Worm (Caenorhabditis elegans) whole organism, midembryonic: Measurements from ENCODE around the gene cpg-4.
"Not testable (repeated sequence)": the region's sequence is repeated elsewhere in the genome, so short reads cannot be mapped to it uniquely, and the experiment has no call there.

Source experiments
- T22C8.4 ChIP-seq: fragments of 200-800 bp; sonication (Bioruptor generic); IDR thresholded peaks from 2 replicates; pipeline ENCODE4 v1.3.6; 2022; ENCODE audit warnings: missing genetic modification characterization, missing compliant biosample characterization
- cog-1 ChIP-seq: sonication (generic microtip); optimal IDR thresholded peaks from 2 replicates; lab custom pipeline; 2016; ENCODE audit warnings: missing genetic modification characterization, missing compliant biosample characterization
- flt-1 ChIP-seq: fragments of 200-800 bp; sonication (Bioruptor generic); IDR thresholded peaks from 2 replicates; pipeline ENCODE4 v1.3.6; 2022; ENCODE audit warnings: missing genetic modification characterization, missing compliant biosample characterization
- klf-2 ChIP-seq: fragments of 200-800 bp; sonication (Bioruptor generic); conservative IDR thresholded peaks from 2 replicates; pipeline ENCODE4 v1.3.6; 2022; ENCODE audit warnings: missing genetic modification reagents, missing genetic modification characterization, missing compliant biosample characterization
- med-1 ChIP-seq: sonication (generic microtip); optimal IDR thresholded peaks from 2 replicates; lab custom pipeline; 2017; ENCODE audit warnings: missing genetic modification characterization, mild to moderate bottlenecking, missing compliant biosample characterization, antibody characterized with exemption, missing genetic modification reagents; ENCODE audit not compliant: insufficient read depth
- ref-1 ChIP-seq: fragments of 200-800 bp; sonication (Bioruptor generic); conservative IDR thresholded peaks from 2 replicates; pipeline ENCODE4 v1.3.6; 2022; ENCODE audit warnings: missing genetic modification reagents, missing genetic modification characterization, missing compliant biosample characterization
- tab-1 ChIP-seq: fragments of 200-800 bp; sonication (Bioruptor generic); IDR thresholded peaks from 2 replicates; pipeline ENCODE4 v1.3.6; 2022; ENCODE audit warnings: missing genetic modification characterization, missing compliant biosample characterization
- ztf-23 ChIP-seq: fragments of 200-800 bp; sonication (Bioruptor generic); IDR thresholded peaks from 2 replicates; pipeline ENCODE4 v1.3.6; 2022; ENCODE audit warnings: missing genetic modification reagents, missing genetic modification characterization, missing compliant biosample characterization
- ztf-29 ChIP-seq: fragments of 200-800 bp; sonication (Bioruptor generic); IDR thresholded peaks from 2 replicates; pipeline ENCODE4 v1.3.6; 2022; ENCODE audit warnings: missing genetic modification reagents, missing genetic modification characterization, missing compliant biosample characterization

Gene cpg-4

DNA sequence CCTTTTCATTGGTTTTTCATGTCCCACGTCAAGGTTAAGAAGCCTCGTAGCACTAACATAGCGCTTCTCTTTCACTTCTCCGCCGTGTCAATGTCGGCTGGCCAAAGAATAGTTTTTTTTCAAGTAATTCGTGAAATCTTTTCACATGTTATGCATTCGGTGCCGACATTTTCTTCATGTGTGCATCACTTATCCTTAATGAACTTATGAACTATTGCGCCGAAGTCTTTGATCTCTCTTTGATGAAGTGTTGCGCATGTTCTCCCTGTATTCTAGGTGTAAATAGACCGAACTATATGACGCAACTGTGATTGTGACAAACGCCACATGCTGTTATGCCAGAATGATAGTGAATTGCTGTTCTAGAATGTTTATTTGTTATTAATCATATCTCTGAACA, 25.9 kb downstream of the cpg-4 start:
- TF ChIP-seq med-1 (no peak), cog-1 (tag; lab: Kevin White, UChicago) (no peak), ref-1 (no peak), flt-1 (GFP tag; lab: Robert Waterston, UW) (no peak), ztf-29 (GFP tag; lab: Robert Waterston, UW) (no peak), tab-1 (no peak), ztf-23 (no peak)

DNA sequence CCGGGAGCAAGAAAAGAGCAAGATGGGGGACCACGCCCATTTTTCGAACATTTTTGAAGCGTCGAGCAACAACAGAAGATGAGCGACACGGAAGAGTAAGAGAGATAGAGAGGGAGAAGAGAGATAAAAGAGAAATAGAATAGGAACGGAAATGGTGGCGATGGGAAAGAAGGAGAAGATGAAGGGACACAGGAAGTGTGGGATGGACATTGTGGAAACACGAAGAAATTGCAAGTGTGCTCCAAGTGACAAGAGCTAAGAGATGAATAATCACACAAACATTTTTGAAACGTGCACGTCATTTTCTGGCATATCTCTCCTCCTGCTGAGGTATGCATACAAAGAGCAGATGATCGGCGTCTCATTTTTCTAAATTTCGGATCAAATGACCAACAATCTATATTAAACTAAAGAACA, 34.4 kb downstream of the cpg-4 start:
- TF ChIP-seq cog-1 (tag; lab: Kevin White, UChicago) = peak; percentile 31
- no peak for TF ChIP-seq T22C8.4 (GFP tag; lab: Robert Waterston, UW)
- 0 out of 2 replicates have a peak, but pooled peaks have one; percentile 29 for TF ChIP-seq flt-1 (GFP tag; lab: Robert Waterston, UW)
- TF ChIP-seq ref-1 = no peak
- no peak for TF ChIP-seq ztf-23
- TF ChIP-seq ztf-29 (GFP tag; lab: Robert Waterston, UW) = no peak
- TF ChIP-seq tab-1 = no peak
- TF ChIP-seq med-1 = no peak
- no peak for TF ChIP-seq klf-2

DNA sequence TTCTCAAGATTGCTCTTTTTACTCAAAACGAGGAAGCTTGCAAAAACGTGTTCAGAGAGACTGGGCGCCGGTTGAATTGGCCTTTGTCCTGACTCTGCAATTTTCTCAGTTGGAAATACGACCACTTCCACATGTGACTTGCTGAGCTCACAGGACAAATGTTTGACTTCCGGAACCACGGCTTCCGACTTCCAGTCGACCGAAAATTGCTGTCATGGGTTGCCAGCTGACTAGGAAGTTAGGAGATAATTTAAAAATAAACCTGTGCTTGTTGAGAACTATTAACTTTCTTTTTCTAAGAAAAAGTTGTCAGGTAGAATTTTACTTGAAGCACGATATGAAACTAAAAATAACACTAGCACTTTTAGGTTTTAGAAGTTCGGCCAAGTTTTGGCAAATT, 35.4 kb downstream of the cpg-4 start:
- TF ChIP-seq ztf-23 = no peak
- no peak for TF ChIP-seq klf-2
- TF ChIP-seq ref-1 = no peak
- no peak for TF ChIP-seq T22C8.4 (GFP tag; lab: Robert Waterston, UW)
- no peak for TF ChIP-seq cog-1 (tag; lab: Kevin White, UChicago)
- no peak for TF ChIP-seq flt-1 (GFP tag; lab: Robert Waterston, UW)
- TF ChIP-seq tab-1 = no peak
- no peak for TF ChIP-seq med-1
- TF ChIP-seq ztf-29 (GFP tag; lab: Robert Waterston, UW) = no peak

DNA sequence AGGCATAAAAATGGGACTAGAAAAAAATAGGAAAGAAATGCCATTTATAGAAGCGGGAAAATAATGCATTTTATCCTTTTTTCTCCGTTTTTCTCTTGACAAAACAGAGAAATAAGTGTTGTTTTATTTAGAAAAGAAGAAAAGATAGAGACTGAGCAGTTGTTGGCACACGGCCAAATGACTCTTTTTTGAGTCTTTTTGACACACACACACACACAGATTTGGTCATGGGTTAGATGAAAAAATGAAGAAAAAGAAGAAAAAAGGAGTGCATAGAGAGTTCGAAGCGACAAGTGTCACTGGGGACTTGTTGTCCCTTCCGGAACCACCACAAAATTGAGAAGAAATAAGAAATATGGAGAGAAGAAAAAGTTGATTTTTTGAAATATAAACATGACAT, 37.3 kb downstream of the cpg-4 start:
- TF ChIP-seq klf-2 = no peak
- TF ChIP-seq ref-1 = no peak
- TF ChIP-seq flt-1 (GFP tag; lab: Robert Waterston, UW) = no peak
- TF ChIP-seq ztf-23 = no peak
- no peak for TF ChIP-seq ztf-29 (GFP tag; lab: Robert Waterston, UW)
- TF ChIP-seq tab-1 = no peak
- TF ChIP-seq T22C8.4 (GFP tag; lab: Robert Waterston, UW) = no peak
- no peak for TF ChIP-seq med-1
- TF ChIP-seq cog-1 (tag; lab: Kevin White, UChicago) = no peak

DNA sequence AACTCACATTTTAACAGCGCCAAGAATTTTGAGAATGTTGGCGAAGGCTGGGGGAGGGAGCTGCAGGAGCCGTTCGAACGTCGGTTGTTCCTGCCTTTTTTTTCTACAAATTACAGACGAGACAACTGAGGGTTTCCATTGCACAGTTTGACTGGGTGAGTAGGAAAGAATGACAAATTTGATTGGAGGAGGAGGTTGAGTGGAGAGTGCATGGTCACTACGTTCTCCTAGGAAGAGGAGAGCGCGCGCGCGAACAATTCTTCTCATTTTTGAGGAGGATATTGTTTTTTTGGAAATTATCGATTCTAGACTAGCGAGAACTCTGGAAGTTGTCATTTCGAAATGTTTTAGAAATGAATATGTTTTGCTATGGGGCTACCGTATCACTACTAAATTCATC, 38.5 kb downstream of the cpg-4 start, which contains the start of gene dhs-17:
dhs-17 (minus strand) TSS at position 101 of the 400 bp plus-strand sequence.
- TF ChIP-seq flt-1 (GFP tag; lab: Robert Waterston, UW) (no peak), ref-1 (no peak), med-1 (no peak), ztf-23 (no peak), tab-1 (no peak), T22C8.4 (GFP tag; lab: Robert Waterston, UW) (no peak), cog-1 (tag; lab: Kevin White, UChicago) (no peak), klf-2 (no peak), ztf-29 (GFP tag; lab: Robert Waterston, UW) (no peak)

DNA sequence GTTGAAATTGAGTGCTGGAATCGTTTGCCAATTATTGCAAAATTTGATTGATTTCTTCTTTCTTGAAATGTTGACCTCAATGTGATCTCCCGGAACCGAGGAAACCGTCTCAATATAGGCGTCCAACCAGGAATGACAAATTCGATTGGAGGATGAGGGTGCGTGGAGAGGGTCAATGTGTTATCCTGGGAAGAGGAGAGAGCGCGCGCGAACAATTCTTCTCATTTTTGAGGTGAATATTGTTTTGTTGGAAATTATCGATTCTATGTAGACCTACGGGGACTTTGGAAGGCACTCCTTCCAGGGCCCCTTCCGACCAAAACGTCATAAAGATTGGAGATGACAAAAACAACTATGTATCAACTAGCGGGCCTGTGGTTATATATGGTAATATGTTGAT, 40.3 kb downstream of the cpg-4 start:
- no peak for TF ChIP-seq T22C8.4 (GFP tag; lab: Robert Waterston, UW)
- no peak for TF ChIP-seq flt-1 (GFP tag; lab: Robert Waterston, UW)
- no peak for TF ChIP-seq cog-1 (tag; lab: Kevin White, UChicago)
- no peak for TF ChIP-seq med-1
- no peak for TF ChIP-seq ztf-23
- TF ChIP-seq ztf-29 (GFP tag; lab: Robert Waterston, UW) = no peak
- TF ChIP-seq klf-2 = no peak
- no peak for TF ChIP-seq tab-1

DNA sequence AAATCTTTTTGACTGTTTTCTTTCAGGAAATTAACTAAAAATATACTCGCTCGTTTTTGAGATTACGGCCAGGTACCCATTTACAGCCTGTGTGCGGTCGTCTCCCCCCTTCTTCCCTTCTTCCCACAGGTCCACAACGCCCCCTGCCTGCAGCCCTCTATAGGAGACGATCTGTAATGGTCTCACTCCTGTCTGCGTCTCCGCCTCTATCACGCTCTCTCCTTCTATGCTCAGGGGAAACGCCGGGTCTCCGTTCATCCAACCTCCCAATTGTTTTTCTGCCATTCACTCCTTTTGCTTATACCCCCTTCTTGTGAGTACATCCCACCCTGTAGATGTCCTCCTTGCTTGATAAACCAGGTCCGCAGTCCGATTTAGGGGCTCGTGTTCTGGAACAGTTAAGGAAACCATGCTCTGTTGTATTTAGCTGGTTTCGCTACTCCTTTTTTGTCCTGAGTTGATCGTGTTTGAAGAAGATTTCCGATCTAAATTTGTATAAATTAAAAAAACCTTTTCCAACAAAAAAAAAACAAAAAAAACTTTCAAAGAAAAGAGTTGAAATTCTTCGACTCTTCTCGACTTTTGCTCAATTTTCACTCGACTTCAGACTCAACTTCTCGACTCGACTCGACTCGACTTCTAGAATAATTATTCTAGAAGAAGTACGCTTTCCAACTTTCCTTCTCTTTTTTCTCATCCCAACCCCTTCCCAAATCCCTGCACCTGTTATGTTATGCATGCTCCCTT, 42.4 kb downstream of the cpg-4 start, which contains the start of gene F29G9.1:
F29G9.1 (plus strand) TSS at position 697 of the 747 bp plus-strand sequence.
- not testable (repeated sequence) for TF ChIP-seq tab-1; ref-1; cog-1 (tag; lab: Kevin White, UChicago)

DNA sequence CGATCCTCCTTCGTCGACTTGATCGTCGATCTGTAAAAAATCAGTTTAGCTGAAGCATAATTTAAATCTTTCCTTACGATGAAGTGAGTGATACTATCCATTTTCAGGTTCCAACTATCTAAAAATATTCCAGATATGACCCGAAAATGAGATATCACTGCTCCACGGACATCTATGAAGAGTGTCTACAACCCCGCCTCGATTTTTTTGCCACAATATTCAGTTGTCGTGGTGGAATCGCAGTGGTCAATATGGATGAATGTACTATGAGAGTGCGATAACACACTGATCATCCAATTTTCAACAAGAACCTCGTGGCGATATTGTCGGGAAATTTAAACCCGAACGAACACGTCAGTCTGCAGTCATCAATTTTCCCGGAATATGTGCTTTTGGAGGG, 45.2 kb downstream of the cpg-4 start, which contains the start of gene R01B10.2:
R01B10.2 (minus strand) TSS at position 101 of the 400 bp plus-strand sequence.
- TF ChIP-seq med-1 = no peak
- TF ChIP-seq tab-1 = no peak

DNA sequence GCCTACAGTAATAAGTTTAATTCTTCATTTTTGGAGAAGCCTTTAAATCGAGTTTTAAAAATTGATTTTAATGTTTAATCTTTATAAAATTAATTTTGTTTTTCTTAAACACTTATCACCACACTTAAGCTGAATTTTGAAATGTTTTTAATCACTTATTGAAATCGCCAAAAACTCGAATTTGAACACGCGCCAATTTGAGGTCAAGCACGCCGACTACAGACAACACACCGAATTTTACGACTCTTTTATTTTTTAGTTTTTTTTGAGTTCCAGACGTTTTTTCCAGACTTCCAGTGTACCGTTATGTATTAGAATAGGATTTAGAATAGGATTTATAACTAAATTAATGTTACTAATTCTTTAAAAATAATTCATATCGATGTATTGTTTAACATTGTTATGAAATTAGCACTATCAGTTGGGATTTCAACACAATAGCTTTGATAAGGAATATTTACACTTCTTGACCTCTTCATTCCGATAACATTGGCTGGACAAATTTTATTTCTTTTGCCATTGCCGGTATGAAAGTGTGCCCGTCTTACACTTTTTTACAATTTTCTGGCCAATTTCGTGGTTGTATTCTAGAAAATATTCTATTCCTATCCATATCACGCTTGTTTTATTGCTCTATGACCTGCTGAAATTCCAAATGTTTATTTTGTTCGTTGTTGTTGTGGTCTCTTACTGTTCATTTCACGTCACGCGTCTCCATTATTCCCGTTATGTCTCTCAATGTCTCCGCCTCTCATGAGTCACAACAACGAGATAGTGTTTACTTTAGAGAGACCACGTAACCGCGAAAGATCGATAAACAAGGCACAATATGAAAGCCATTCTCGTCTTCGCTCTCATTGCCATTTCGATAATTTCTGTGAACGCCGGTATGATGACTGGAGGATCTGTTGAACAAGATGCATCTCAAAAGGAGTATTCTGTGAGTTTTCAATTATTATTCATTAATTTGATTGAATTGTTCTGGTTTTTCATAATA, 47.4 kb downstream of the cpg-4 start, which contains the start of gene cpi-2:
cpi-2 (plus strand) TSS at position 788 of the 997 bp plus-strand sequence.
- TF ChIP-seq ztf-29 (GFP tag; lab: Robert Waterston, UW) = no peak
- peak; percentile 80 for TF ChIP-seq T22C8.4 (GFP tag; lab: Robert Waterston, UW)
- TF ChIP-seq klf-2 = no peak
- no peak for TF ChIP-seq ztf-23

DNA sequence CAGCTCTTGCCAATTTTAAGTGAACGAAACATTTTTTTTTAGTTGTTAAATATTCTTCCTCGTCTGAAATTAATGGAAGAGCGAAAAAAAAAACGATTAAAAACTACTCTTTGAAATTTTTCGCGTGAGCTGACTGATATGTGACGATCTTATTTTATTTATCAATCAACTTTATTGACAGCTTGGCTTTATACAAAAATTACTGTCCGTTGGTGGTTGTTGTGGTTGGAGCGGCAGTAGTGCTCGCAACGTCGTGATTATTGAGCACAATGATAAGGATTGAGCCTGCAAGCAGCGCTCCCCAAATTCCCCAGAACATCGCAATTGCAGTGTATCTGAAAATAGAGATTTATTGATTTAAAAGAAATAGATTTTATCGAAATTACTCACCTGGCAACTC, 48.2 kb downstream of the cpg-4 start:
- TF ChIP-seq cog-1 (tag; lab: Kevin White, UChicago) = no peak
- no peak for TF ChIP-seq med-1
- no peak for TF ChIP-seq klf-2
- no peak for TF ChIP-seq flt-1 (GFP tag; lab: Robert Waterston, UW)
- TF ChIP-seq tab-1 = no peak
- TF ChIP-seq ztf-29 (GFP tag; lab: Robert Waterston, UW) = no peak
- no peak for TF ChIP-seq ref-1
- TF ChIP-seq T22C8.4 (GFP tag; lab: Robert Waterston, UW) = no peak
- no peak for TF ChIP-seq ztf-23
